Fruit fly (Drosophila melanogaster): ENCODE measurements around the gene Gr93b.

DNA sequence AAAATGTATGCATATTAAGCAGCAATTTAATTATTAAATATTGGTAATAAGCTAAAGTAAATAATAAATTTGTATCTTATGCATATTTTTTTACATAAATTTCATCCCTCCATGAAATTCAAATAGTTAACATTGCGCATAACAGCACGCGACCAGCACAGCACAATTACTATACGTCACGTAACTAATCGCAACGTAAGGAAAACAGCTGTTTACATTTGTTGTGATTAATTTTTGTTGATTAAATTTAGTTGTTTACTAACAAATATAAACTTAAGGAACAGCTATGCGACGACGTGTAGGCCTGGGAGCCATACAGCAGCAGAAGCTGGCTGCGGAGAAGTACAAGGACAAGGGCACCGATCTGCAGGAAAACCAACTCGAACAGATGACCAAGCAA lies 21.4 kb upstream of the Gr93b start, which contains the start of gene lsn:
- TF ChIP-seq CG8478 (optimal IDR thresholded peaks at IDR 0.05) (no peak), CTCF (optimal IDR thresholded peaks at IDR 0.05) (no peak)
